Worm (Caenorhabditis elegans) whole organism, early embryonic: Measurements from ENCODE around the gene clec-58.

Source experiments
- B0310.2 ChIP-seq: sonication (generic microtip); optimal IDR thresholded peaks from 2 replicates; lab custom pipeline; 2016; ENCODE audit warnings: mild to moderate bottlenecking, missing genetic modification characterization, missing compliant biosample characterization
- F13C5.2 ChIP-seq: sonication (generic microtip); optimal IDR thresholded peaks from 2 replicates; lab custom pipeline; 2017; ENCODE audit warnings: mild to moderate bottlenecking, missing genetic modification characterization, inconsistent platforms, missing compliant biosample characterization
- ama-1 ChIP-seq: fragments of 150-350 bp; optimal IDR thresholded peaks from 2 replicates; lab custom pipeline; 2014
- ceh-13 ChIP-seq: fragments of 200-800 bp; sonication (Bioruptor generic); optimal IDR thresholded peaks from 2 replicates; lab custom pipeline; 2018; ENCODE audit warnings: mild to moderate bottlenecking, missing genetic modification characterization, missing compliant biosample characterization
- ceh-36 ChIP-seq: sonication (generic microtip); optimal IDR thresholded peaks from 2 replicates; lab custom pipeline; 2016; ENCODE audit warnings: missing genetic modification characterization, inconsistent platforms, missing compliant biosample characterization
- ets-7 ChIP-seq: sonication (generic microtip); optimal IDR thresholded peaks from 2 replicates; lab custom pipeline; 2016; ENCODE audit warnings: missing genotype, missing genetic modification characterization, missing compliant biosample characterization
- flt-1 ChIP-seq: fragments of 200-800 bp; sonication (Bioruptor generic); IDR thresholded peaks from 2 replicates; pipeline ENCODE4 v1.3.6; 2022; ENCODE audit warnings: missing genetic modification characterization, missing compliant biosample characterization
- hmbx-1 ChIP-seq: sonication (generic microtip); optimal IDR thresholded peaks from 2 replicates; lab custom pipeline; 2016; ENCODE audit warnings: mild to moderate bottlenecking, missing genetic modification characterization, missing compliant biosample characterization
- hmg-4 ChIP-seq: fragments of 200-800 bp; sonication (Bioruptor generic); optimal IDR thresholded peaks from 2 replicates; lab custom pipeline; 2018; ENCODE audit warnings: mild to moderate bottlenecking, missing genetic modification characterization, missing compliant biosample characterization
- pes-1 ChIP-seq: fragments of 200-800 bp; sonication (Bioruptor generic); IDR thresholded peaks from 2 replicates; pipeline ENCODE4 v1.3.6; 2022; ENCODE audit warnings: missing genetic modification reagents, missing genetic modification characterization, missing compliant biosample characterization
- scrt-1 ChIP-seq: fragments of 200-800 bp; sonication (Bioruptor generic); IDR thresholded peaks from 2 replicates; pipeline ENCODE4 v1.3.6; 2022; ENCODE audit warnings: missing genetic modification characterization, missing compliant biosample characterization
- sea-1 ChIP-seq: fragments of 200-800 bp; sonication (Bioruptor generic); conservative IDR thresholded peaks from 2 replicates; pipeline ENCODE4 v1.3.6; 2022; ENCODE audit warnings: missing genetic modification characterization, missing compliant biosample characterization
- tbx-11 ChIP-seq: fragments of 200-800 bp; sonication (Bioruptor generic); IDR thresholded peaks from 2 replicates; pipeline ENCODE4 v1.3.6; 2022; ENCODE audit warnings: missing genetic modification characterization, missing compliant biosample characterization
- tra-4 ChIP-seq: sonication (generic microtip); optimal IDR thresholded peaks from 2 replicates; lab custom pipeline; 2017; ENCODE audit warnings: missing genetic modification characterization, missing compliant biosample characterization

- TF ChIP-seq flt-1 (no peak), F13C5.2 (tag; lab: Kevin White, UChicago) (no peak), ama-1 (lab: Kevin White, UChicago) (no peak), pes-1 (no peak), hmg-4 (GFP tag; lab: Kevin White, UChicago) (no peak), hmbx-1 (tag; lab: Kevin White, UChicago) (no peak), tbx-11 (GFP tag; lab: Robert Waterston, UW) (no peak), ceh-36 (no peak), sea-1 (no peak), scrt-1 (GFP tag; lab: Robert Waterston, UW) (no peak), ceh-13 (GFP tag; lab: Kevin White, UChicago) (no peak), ets-7 (tag; lab: Kevin White, UChicago) (no peak), B0310.2 (no peak), tra-4 (tag; lab: Kevin White, UChicago) (no peak)
Measured at ce11 chrII:10450335-10450734, 25.6 kb downstream of the clec-58 start.
